Worm (Caenorhabditis elegans): ENCODE data around the gene C27F2.6.

The C27F2.6 gene

ce11 chrIII:4983961-4984360 is 3.7 kb upstream of the C27F2.6 start:
- TF ChIP-seq unc-62 (GFP tag; optimal IDR thresholded peaks at IDR 0.05 in 1 of 2) (peak in 1 of 2 experiments; percentile 92), unc-62 (tag; optimal IDR thresholded peaks at IDR 0.05) (no peak), nhr-42 (GFP tag; IDR thresholded peaks at IDR 0.05) (no peak)

ce11 chrIII:4968146-4968545 is 12.1 kb downstream of the C27F2.6 start:
- no peak for TF ChIP-seq unc-130 (GFP tag; optimal IDR thresholded peaks at IDR 0.05)
- TF ChIP-seq zfp-3 (GFP tag; conservative IDR thresholded peaks at IDR 0.05), result no peak
- 0 out of 2 replicates have a peak, but pooled peaks have one; percentile 22 for TF ChIP-seq ctbp-1 (GFP tag; IDR thresholded peaks at IDR 0.05)
- TF ChIP-seq jun-1 (tag; optimal IDR thresholded peaks at IDR 0.05), result no peak
- no peak for TF ChIP-seq ZK337.2 (GFP tag; IDR thresholded peaks at IDR 0.05)
- peak in 1 of 2 experiments; percentile 53 for TF ChIP-seq mdl-1 (tag; optimal IDR thresholded peaks at IDR 0.05)
- TF ChIP-seq fos-1 (tag; optimal IDR thresholded peaks at IDR 0.05), result no peak

ce11 chrIII:4967236-4967635 is 13.0 kb downstream of the C27F2.6 start:
- peak; percentile 79 for TF ChIP-seq fkh-10 (GFP tag; optimal IDR thresholded peaks at IDR 0.05)
- TF ChIP-seq ctbp-1 (GFP tag; IDR thresholded peaks at IDR 0.05), result 0 out of 2 replicates have a peak, but pooled peaks have one; percentile 23
- no peak for TF ChIP-seq lim-7 (GFP tag; IDR thresholded peaks at IDR 0.05)
- TF ChIP-seq ces-1 (GFP tag; optimal IDR thresholded peaks at IDR 0.05), result peak; percentile 95
- peak in 1 of 2 experiments; percentile 31 for TF ChIP-seq lsy-2 (tag; optimal IDR thresholded peaks at IDR 0.05)

- TF ChIP-seq nhr-11 (tag; optimal IDR thresholded peaks at IDR 0.05) (no peak), set-16 (GFP tag; IDR thresholded peaks at IDR 0.05) (no peak), lin-38 (GFP tag; IDR thresholded peaks at IDR 0.05) (no peak), mdl-1 (tag; optimal IDR thresholded peaks at IDR 0.05) (no peak), cey-2 (tag; optimal IDR thresholded peaks at IDR 0.05; ENCODE audit: borderline replicate concordance, insufficient read depth) (no peak), snpc-1.2 (GFP tag; IDR thresholded peaks at IDR 0.05) (no peak), madf-5 (GFP tag; IDR thresholded peaks at IDR 0.05) (no peak), F26F4.8 (GFP tag; conservative IDR thresholded peaks at IDR 0.05) (no peak), T26A8.4 (GFP tag; IDR thresholded peaks at IDR 0.05) (no peak)
These were observed 15.0 kb downstream of the C27F2.6 start, which contains the start of gene nca-2 for ce11 chrIII:4965271-4965670. nca-2 (plus strand) TSS chrIII:4965571.

ce11 chrIII:4962886-4963285 is 17.4 kb downstream of the C27F2.6 start, which contains the start of gene C27F2.9:
C27F2.9 (minus strand) TSS chrIII:4963044.
- peak; percentile 85 for TF ChIP-seq nhr-102 (tag; optimal IDR thresholded peaks at IDR 0.05)
- peak; percentile 68 for TF ChIP-seq F37D6.2 (tag; optimal IDR thresholded peaks at IDR 0.05)
- TF ChIP-seq Y5F2A.4 (GFP tag; optimal IDR thresholded peaks at IDR 0.05), result no peak
- TF ChIP-seq pqm-1 (tag; optimal IDR thresholded peaks at IDR 0.05), result no peak
- no peak for TF ChIP-seq ceh-62 (tag; optimal IDR thresholded peaks at IDR 0.05)
- TF ChIP-seq hmg-1.1 (GFP tag; IDR thresholded peaks at IDR 0.05), result peak; percentile 82
- no peak for TF ChIP-seq nhr-10 (tag; optimal IDR thresholded peaks at IDR 0.05)
- TF ChIP-seq ztf-7 (tag; optimal IDR thresholded peaks at IDR 0.05), result peak; percentile 43
- TF ChIP-seq nhr-42 (GFP tag; IDR thresholded peaks at IDR 0.05), result peak; percentile 88
- TF ChIP-seq nhr-25 (tag; optimal IDR thresholded peaks at IDR 0.05; ENCODE audit: borderline replicate concordance, insufficient read depth), result peak; percentile 70
- peak; percentile 73 for TF ChIP-seq hlh-30 (tag; optimal IDR thresholded peaks at IDR 0.05; ENCODE audit: insufficient read depth)
- TF ChIP-seq lin-15B (tag; optimal IDR thresholded peaks at IDR 0.05), result peak; percentile 36
- TF ChIP-seq zip-11 (GFP tag; IDR thresholded peaks at IDR 0.05), result no peak
- TF ChIP-seq F10B5.3 (tag; optimal IDR thresholded peaks at IDR 0.05), result peak; percentile 56
- TF ChIP-seq nhr-6 (tag; optimal IDR thresholded peaks at IDR 0.05), result peak; percentile 82
- no peak for TF ChIP-seq snpc-4 (tag; optimal IDR thresholded peaks at IDR 0.05)
- no peak for TF ChIP-seq gei-8 (GFP tag; optimal IDR thresholded peaks at IDR 0.05)
- no peak for TF ChIP-seq daf-19 (GFP tag; conservative IDR thresholded peaks at IDR 0.05)
- no peak for TF ChIP-seq mxl-2 (GFP tag; conservative IDR thresholded peaks at IDR 0.05)
- TF ChIP-seq vab-7 (GFP tag; IDR thresholded peaks at IDR 0.05), result no peak
- peak; percentile 85 for TF ChIP-seq pha-4 (GFP tag; IDR thresholded peaks at IDR 0.05)
- peak; percentile 86 for TF ChIP-seq pha-4 (tag; optimal IDR thresholded peaks at IDR 0.05)
- no peak for TF ChIP-seq F44E2.7 (GFP tag; IDR thresholded peaks at IDR 0.05)
- peak; percentile 74; the same call in 1 of the 2 replicates for TF ChIP-seq dmd-9 (GFP tag; IDR thresholded peaks at IDR 0.05)
